Worm (Caenorhabditis elegans): Measurements from ENCODE around the gene mrpl-11.

DNA sequence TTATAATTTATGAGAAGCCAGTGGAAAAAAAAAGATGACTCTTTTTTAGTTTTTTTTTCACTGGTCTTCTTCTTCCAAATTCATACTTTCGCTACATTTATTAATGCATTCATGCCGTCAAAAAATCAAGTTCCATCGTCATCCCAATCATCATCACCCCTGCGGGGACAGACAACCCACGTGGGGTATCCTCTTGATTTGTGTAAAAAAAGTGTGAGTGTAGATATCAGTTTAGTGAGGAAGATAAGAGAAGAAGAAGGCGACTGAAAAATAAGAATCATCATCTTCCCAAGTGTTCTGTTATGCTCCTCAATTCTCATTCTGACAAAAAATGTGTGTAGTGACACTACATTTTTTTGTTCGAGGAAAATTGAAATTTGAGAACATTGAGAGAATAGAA is 14.5 kb downstream of the mrpl-11 start:
- no peak for TF ChIP-seq C34F6.9 (tag; optimal IDR thresholded peaks at IDR 0.05)
- no peak for TF ChIP-seq unc-39 (tag; optimal IDR thresholded peaks at IDR 0.05)
- no peak for TF ChIP-seq nhr-237 (tag; optimal IDR thresholded peaks at IDR 0.05)
- TF ChIP-seq aly-2 (tag; optimal IDR thresholded peaks at IDR 0.05) = no peak
- TF ChIP-seq snpc-4 (tag; optimal IDR thresholded peaks at IDR 0.05) = no peak
- TF ChIP-seq R02D3.7 (tag; optimal IDR thresholded peaks at IDR 0.05) = no peak
- TF ChIP-seq ceh-82 (tag; optimal IDR thresholded peaks at IDR 0.05) = no peak
- TF ChIP-seq ama-1 (optimal IDR thresholded peaks at IDR 0.05) = no peak
- no peak for TF ChIP-seq egl-27 (tag; optimal IDR thresholded peaks at IDR 0.05)
- TF ChIP-seq nhr-12 (tag; optimal IDR thresholded peaks at IDR 0.05) = no peak

Data from whole organism, L2 larva.